Fruit fly (Drosophila melanogaster): ENCODE data around the gene CG34117.
A peak's percentile ranks its signal among the peaks of the same experiment; 100 is the strongest.

CG34117 gene

dm6 chr3R:9387634-9388033 is 12.2 kb downstream of the CG34117 start:
- TF ChIP-seq pdm3 (GFP tag; optimal IDR thresholded peaks at IDR 0.05) (no peak), CG10631 (GFP tag; optimal IDR thresholded peaks at IDR 0.05) (no peak), Eip78C (GFP tag) (peak; percentile 58), vri (GFP tag; optimal IDR thresholded peaks at IDR 0.05) (peak; percentile 42), CG6163 (GFP tag; IDR thresholded peaks at IDR 0.05) (0 out of 3 replicates have a peak, but pooled peaks have one; percentile 19), CG4318 (GFP tag; optimal IDR thresholded peaks at IDR 0.05) (no peak), Sox14 (GFP tag; optimal IDR thresholded peaks at IDR 0.05) (peak; percentile 10), Eip93F (GFP tag; optimal IDR thresholded peaks at IDR 0.05) (peak; percentile 62), ss (GFP tag; optimal IDR thresholded peaks at IDR 0.05) (no peak)

dm6 chr3R:9385987-9386386 is 13.9 kb downstream of the CG34117 start:
- TF ChIP-seq Hr38 (GFP tag; optimal IDR thresholded peaks at IDR 0.05), result no peak
- peak; percentile 53; the same call in 2 of the 3 replicates for TF ChIP-seq CG6163 (GFP tag; IDR thresholded peaks at IDR 0.05)
- TF ChIP-seq topi (GFP tag; optimal IDR thresholded peaks at IDR 0.05), result no peak
- TF ChIP-seq Eip93F (GFP tag; optimal IDR thresholded peaks at IDR 0.05), result no peak
- no peak for TF ChIP-seq Sox102F (GFP tag; optimal IDR thresholded peaks at IDR 0.05)
- 0 out of 2 replicates have a peak, but pooled peaks have one; percentile 30 for TF ChIP-seq Gug (GFP tag; IDR thresholded peaks at IDR 0.05)
- no peak for TF ChIP-seq CG11294 (GFP tag; IDR thresholded peaks at IDR 0.05)
- no peak for TF ChIP-seq CG16779 (tag; optimal IDR thresholded peaks at IDR 0.05)
- peak; percentile 50 for TF ChIP-seq CG32006 (GFP tag; optimal IDR thresholded peaks at IDR 0.05)
- TF ChIP-seq Eip78C (GFP tag), result peak; percentile 74
- TF ChIP-seq spab (GFP tag; optimal IDR thresholded peaks at IDR 0.05), result no peak
- no peak for TF ChIP-seq CG11762 (GFP tag; optimal IDR thresholded peaks at IDR 0.05; ENCODE audit: insufficient read depth)
- TF ChIP-seq CG3032 (tag; optimal IDR thresholded peaks at IDR 0.05), result no peak
- TF ChIP-seq fkh (GFP tag; optimal IDR thresholded peaks at IDR 0.05), result no peak
- TF ChIP-seq CG15336 (GFP tag; IDR thresholded peaks at IDR 0.05), result peak; percentile 55
- no peak for TF ChIP-seq Eip75B (GFP tag; optimal IDR thresholded peaks at IDR 0.05)
- peak; percentile 9 for TF ChIP-seq acj6 (GFP tag; optimal IDR thresholded peaks at IDR 0.05)
- TF ChIP-seq achi (GFP tag; optimal IDR thresholded peaks at IDR 0.05), result peak; percentile 12
- no peak for TF ChIP-seq pdm3 (GFP tag; optimal IDR thresholded peaks at IDR 0.05)
- TF ChIP-seq Smox (GFP tag; optimal IDR thresholded peaks at IDR 0.05), result no peak
- TF ChIP-seq CG34406 (GFP tag; optimal IDR thresholded peaks at IDR 0.05), result no peak
- no peak for TF ChIP-seq CG6854 (GFP tag; optimal IDR thresholded peaks at IDR 0.05)
- TF ChIP-seq Hr4 (GFP tag; optimal IDR thresholded peaks at IDR 0.05), result peak; percentile 51
- TF ChIP-seq CG6276 (GFP tag; optimal IDR thresholded peaks at IDR 0.05), result no peak
- no peak for TF ChIP-seq OdsH (GFP tag; optimal IDR thresholded peaks at IDR 0.05)
- TF ChIP-seq CG1621 (tag; optimal IDR thresholded peaks at IDR 0.05), result no peak
- TF ChIP-seq Sox14 (GFP tag; optimal IDR thresholded peaks at IDR 0.05), result no peak
- no peak for TF ChIP-seq fd85E (GFP tag; optimal IDR thresholded peaks at IDR 0.05)
- no peak for TF ChIP-seq net (GFP tag; optimal IDR thresholded peaks at IDR 0.05)
- TF ChIP-seq CG6808 (GFP tag; optimal IDR thresholded peaks at IDR 0.05), result no peak
- no peak for TF ChIP-seq CG10631 (GFP tag; optimal IDR thresholded peaks at IDR 0.05)
- TF ChIP-seq cyc (GFP tag; optimal IDR thresholded peaks at IDR 0.05), result no peak
- TF ChIP-seq Sox15 (GFP tag; optimal IDR thresholded peaks at IDR 0.05), result no peak
- TF ChIP-seq svp (GFP tag), result no peak
- TF ChIP-seq eg (GFP tag; IDR thresholded peaks at IDR 0.05), result peak; percentile 58; the same call in 1 of the 3 replicates
- TF ChIP-seq CG8119 (GFP tag; IDR thresholded peaks at IDR 0.05), result peak; percentile 59

- TF ChIP-seq dsx (GFP tag; optimal IDR thresholded peaks at IDR 0.05; ENCODE audit: poor library complexity, severe bottlenecking) (peak; percentile 37), svp (GFP tag) (no peak), Hr4 (GFP tag; optimal IDR thresholded peaks at IDR 0.05) (no peak), spab (GFP tag; optimal IDR thresholded peaks at IDR 0.05) (peak; percentile 39), Ets96B (tag; optimal IDR thresholded peaks at IDR 0.05) (no peak), CG11762 (GFP tag; optimal IDR thresholded peaks at IDR 0.05; ENCODE audit: insufficient read depth) (no peak), CG6808 (GFP tag; optimal IDR thresholded peaks at IDR 0.05) (peak; percentile 71), salr (GFP tag; optimal IDR thresholded peaks at IDR 0.05) (no peak), CG6163 (GFP tag; IDR thresholded peaks at IDR 0.05) (peak; percentile 51; the same call in 2 of the 3 replicates), topi (GFP tag; optimal IDR thresholded peaks at IDR 0.05) (no peak), CG9139 (GFP tag; optimal IDR thresholded peaks at IDR 0.05) (peak; percentile 75), CG6854 (GFP tag; optimal IDR thresholded peaks at IDR 0.05) (peak; percentile 29), CG3919 (GFP tag; optimal IDR thresholded peaks at IDR 0.05) (peak; percentile 11), Eip78C (GFP tag) (peak; percentile 75), CG1621 (tag; optimal IDR thresholded peaks at IDR 0.05) (peak; percentile 20), vri (GFP tag; optimal IDR thresholded peaks at IDR 0.05) (no peak), CG3032 (tag; optimal IDR thresholded peaks at IDR 0.05) (no peak), CG4318 (GFP tag; optimal IDR thresholded peaks at IDR 0.05) (no peak), CG7368 (GFP tag; optimal IDR thresholded peaks at IDR 0.05) (no peak), CG8119 (GFP tag; IDR thresholded peaks at IDR 0.05) (peak; percentile 52; the same call in 2 of the 3 replicates), CG10669 (GFP tag; optimal IDR thresholded peaks at IDR 0.05) (peak; percentile 12), Gug (GFP tag; IDR thresholded peaks at IDR 0.05) (no peak), Blimp-1 (GFP tag; optimal IDR thresholded peaks at IDR 0.05) (no peak), ss (GFP tag; optimal IDR thresholded peaks at IDR 0.05) (peak; percentile 78 to 80)
Observed at dm6 chr3R:9380970-9381369, 18.9 kb downstream of the CG34117 start.
